Fruit fly (Drosophila melanogaster): ENCODE measurements around the gene CG31365.

CG31365 gene

dm6 chr3R:23164630-23165029, 38.4 kb upstream of the CG31365 start:
- TF ChIP-seq achi (GFP tag; optimal IDR thresholded peaks at IDR 0.05) = no peak
- TF ChIP-seq CG32006 (GFP tag; optimal IDR thresholded peaks at IDR 0.05) = no peak
- TF ChIP-seq Met (GFP tag; optimal IDR thresholded peaks at IDR 0.05) = no peak
- no peak for TF ChIP-seq eg (GFP tag; IDR thresholded peaks at IDR 0.05)
- no peak for TF ChIP-seq Gug (GFP tag; IDR thresholded peaks at IDR 0.05)
- TF ChIP-seq dac (GFP tag; optimal IDR thresholded peaks at IDR 0.05) = no peak
- no peak for TF ChIP-seq Hr4 (GFP tag; optimal IDR thresholded peaks at IDR 0.05)

DNA sequence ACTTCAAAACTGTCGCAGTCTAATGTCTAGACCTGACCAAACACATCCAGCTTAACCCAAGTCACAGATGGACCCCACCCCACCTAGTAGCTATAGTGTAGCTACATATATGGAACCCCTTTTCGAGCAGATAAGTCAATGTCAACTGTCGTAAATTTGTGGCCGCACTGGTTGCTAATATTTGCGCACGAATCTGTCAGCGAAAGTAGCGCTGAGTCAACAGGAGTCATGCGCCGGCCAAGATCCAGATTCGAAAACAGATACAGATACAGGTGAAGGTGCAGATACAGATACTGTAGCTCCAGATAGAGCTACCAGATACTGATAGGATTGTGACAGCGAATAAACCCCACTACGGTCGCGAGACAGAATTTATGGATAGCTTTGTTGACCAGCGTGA, 37.9 kb upstream of the CG31365 start:
- TF ChIP-seq CG16779 (tag; optimal IDR thresholded peaks at IDR 0.05) (no peak), CG3032 (tag; optimal IDR thresholded peaks at IDR 0.05) (no peak), CG6163 (GFP tag; IDR thresholded peaks at IDR 0.05) (0 out of 3 replicates have a peak, but pooled peaks have one; percentile 9), fkh (GFP tag; optimal IDR thresholded peaks at IDR 0.05) (peak; percentile 20), Eip78C (GFP tag) (peak; percentile 43)

DNA sequence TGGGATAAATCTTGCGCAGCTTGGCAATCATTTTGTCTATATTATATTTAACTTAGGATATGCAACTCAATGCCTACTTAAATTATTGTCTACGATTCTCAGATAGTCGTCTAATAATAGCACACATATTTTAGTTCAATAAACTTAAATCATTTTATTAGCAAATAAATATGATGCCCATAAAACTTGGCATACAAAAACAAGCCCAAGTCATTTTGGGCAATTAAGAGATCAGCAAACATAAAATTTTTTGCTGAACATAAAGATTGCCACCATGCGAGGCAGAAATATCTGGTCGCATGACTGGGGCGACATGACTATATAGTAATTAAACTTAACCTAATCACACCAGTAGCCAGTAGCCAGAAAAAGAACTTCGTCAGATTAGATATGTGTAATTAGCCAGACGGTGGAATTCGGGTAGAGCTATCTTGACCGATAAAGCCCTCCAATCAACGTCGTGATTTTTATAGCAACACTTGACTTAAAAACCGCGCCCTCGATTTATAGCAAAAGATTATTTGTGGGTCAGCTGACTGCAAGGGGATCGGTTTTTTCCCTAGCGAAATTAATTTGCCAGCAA, 35.2 kb upstream of the CG31365 start, which contains the start of gene CG13829:
Gene CG13829 (minus strand): TSS at position 51 of the 583 bp plus-strand sequence.
- TF ChIP-seq Hr39 (GFP tag; optimal IDR thresholded peaks at IDR 0.05) (no peak), CG11762 (GFP tag; optimal IDR thresholded peaks at IDR 0.05; ENCODE audit: insufficient read depth) (no peak), topi (GFP tag; optimal IDR thresholded peaks at IDR 0.05) (no peak), CG34406 (GFP tag; optimal IDR thresholded peaks at IDR 0.05) (no peak), CG11294 (GFP tag; IDR thresholded peaks at IDR 0.05) (no peak), Smox (GFP tag; optimal IDR thresholded peaks at IDR 0.05) (no peak)

dm6 chr3R:23159289-23159956, 33.2 kb upstream of the CG31365 start, which contains the start of gene VhaAC39-2:
Gene VhaAC39-2, minus strand, starts transcription at chr3R:23159316.
- TF ChIP-seq CG31627 (GFP tag; optimal IDR thresholded peaks at IDR 0.05) (peak; percentile 6), CG11762 (GFP tag; optimal IDR thresholded peaks at IDR 0.05; ENCODE audit: insufficient read depth) (no peak), esn (GFP tag; optimal IDR thresholded peaks at IDR 0.05) (peak; percentile 1)

- no peak for TF ChIP-seq dsx (GFP tag; optimal IDR thresholded peaks at IDR 0.05; ENCODE audit: poor library complexity, severe bottlenecking)
- no peak for TF ChIP-seq fd59A (GFP tag; optimal IDR thresholded peaks at IDR 0.05)
- TF ChIP-seq CG6808 (GFP tag; optimal IDR thresholded peaks at IDR 0.05) = no peak
- TF ChIP-seq acj6 (GFP tag; optimal IDR thresholded peaks at IDR 0.05) = no peak
- no peak for TF ChIP-seq CG10669 (GFP tag; optimal IDR thresholded peaks at IDR 0.05)
- peak; percentile 63 for TF ChIP-seq svp (GFP tag)
- TF ChIP-seq CG3032 (tag; optimal IDR thresholded peaks at IDR 0.05) = peak; percentile 9
- no peak for TF ChIP-seq Eip93F (GFP tag; optimal IDR thresholded peaks at IDR 0.05)
- no peak for TF ChIP-seq Sox14 (GFP tag; optimal IDR thresholded peaks at IDR 0.05)
- TF ChIP-seq Sox102F (GFP tag; optimal IDR thresholded peaks at IDR 0.05) = no peak
- TF ChIP-seq CG8319 (GFP tag; optimal IDR thresholded peaks at IDR 0.05) = no peak
- TF ChIP-seq CG6854 (GFP tag; optimal IDR thresholded peaks at IDR 0.05) = no peak
- no peak for TF ChIP-seq net (GFP tag; optimal IDR thresholded peaks at IDR 0.05)
- peak; percentile 60 for TF ChIP-seq Eip78C (GFP tag)
- no peak for TF ChIP-seq pdm3 (GFP tag; optimal IDR thresholded peaks at IDR 0.05)
- TF ChIP-seq CG15336 (GFP tag; IDR thresholded peaks at IDR 0.05) = no peak
- TF ChIP-seq CG11902 (GFP tag; optimal IDR thresholded peaks at IDR 0.05) = no peak
- no peak for TF ChIP-seq cyc (GFP tag; optimal IDR thresholded peaks at IDR 0.05)
- TF ChIP-seq esn (GFP tag; optimal IDR thresholded peaks at IDR 0.05) = peak; percentile 33
- no peak for TF ChIP-seq Smox (GFP tag; optimal IDR thresholded peaks at IDR 0.05)
- no peak for TF ChIP-seq CG9139 (GFP tag; optimal IDR thresholded peaks at IDR 0.05)
- TF ChIP-seq CG1621 (tag; optimal IDR thresholded peaks at IDR 0.05) = no peak
- TF ChIP-seq CG11762 (GFP tag; optimal IDR thresholded peaks at IDR 0.05; ENCODE audit: insufficient read depth) = no peak
- no peak for TF ChIP-seq Met (GFP tag; optimal IDR thresholded peaks at IDR 0.05)
Measured at dm6 chr3R:23157664-23158151, 31.5 kb upstream of the CG31365 start, which contains the start of gene unk. Gene unk, minus strand, starts transcription at chr3R:23157862.
